Fruit fly (Drosophila melanogaster): ENCODE measurements around the gene CG6023.

DNA sequence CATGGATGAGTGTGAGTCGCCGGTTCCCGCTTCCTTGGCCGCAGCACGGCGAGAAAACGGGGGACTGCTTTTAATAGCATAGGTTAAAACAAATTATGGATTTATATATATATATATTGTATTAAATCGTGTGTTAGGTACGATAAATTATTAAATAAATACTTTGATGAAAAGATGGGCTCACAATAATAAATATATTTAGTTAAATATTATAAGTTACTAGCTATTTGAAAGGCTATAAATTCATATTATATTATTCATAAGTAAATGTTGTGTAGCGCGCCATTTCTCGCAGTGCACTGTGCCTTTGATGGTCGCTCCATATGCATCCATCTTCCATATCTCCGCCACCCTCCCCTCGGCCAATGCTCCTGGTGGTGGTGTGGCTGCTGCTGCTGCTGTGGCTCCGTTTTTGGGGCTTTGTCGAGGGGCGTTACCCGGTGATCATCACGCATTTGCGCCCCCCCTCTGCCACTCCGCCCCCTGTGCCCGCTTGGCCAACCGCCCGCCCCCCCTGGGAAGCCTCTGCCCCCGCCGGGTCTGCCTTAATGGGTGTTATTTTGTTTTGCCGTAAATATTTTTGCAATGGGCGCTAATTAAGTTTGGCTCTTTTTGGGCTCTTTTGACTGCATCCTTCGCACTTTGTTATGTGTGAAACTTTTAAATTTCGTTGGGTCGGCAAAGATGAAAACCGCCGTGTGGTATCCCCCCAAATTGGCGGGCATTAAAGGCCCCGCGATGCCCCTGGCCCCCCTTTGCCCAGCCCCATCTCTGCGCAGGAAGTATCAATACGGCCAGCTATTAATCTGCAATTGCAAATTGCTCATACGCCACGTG is 47.6 kb downstream of the CG6023 start:
- TF ChIP-seq fd59A (GFP tag; optimal IDR thresholded peaks at IDR 0.05) (peak; percentile 40), Hr39 (GFP tag; optimal IDR thresholded peaks at IDR 0.05) (peak; percentile 4), net (GFP tag; optimal IDR thresholded peaks at IDR 0.05) (no peak), CG4318 (GFP tag; optimal IDR thresholded peaks at IDR 0.05) (peak; percentile 34), CG7368 (GFP tag; optimal IDR thresholded peaks at IDR 0.05) (no peak), CG31627 (GFP tag; optimal IDR thresholded peaks at IDR 0.05) (no peak), CG6854 (GFP tag; optimal IDR thresholded peaks at IDR 0.05) (no peak)

All from whole organism, prepupa.